Worm (Caenorhabditis elegans): Measurements from ENCODE around the gene elt-2.

elt-2 gene

DNA sequence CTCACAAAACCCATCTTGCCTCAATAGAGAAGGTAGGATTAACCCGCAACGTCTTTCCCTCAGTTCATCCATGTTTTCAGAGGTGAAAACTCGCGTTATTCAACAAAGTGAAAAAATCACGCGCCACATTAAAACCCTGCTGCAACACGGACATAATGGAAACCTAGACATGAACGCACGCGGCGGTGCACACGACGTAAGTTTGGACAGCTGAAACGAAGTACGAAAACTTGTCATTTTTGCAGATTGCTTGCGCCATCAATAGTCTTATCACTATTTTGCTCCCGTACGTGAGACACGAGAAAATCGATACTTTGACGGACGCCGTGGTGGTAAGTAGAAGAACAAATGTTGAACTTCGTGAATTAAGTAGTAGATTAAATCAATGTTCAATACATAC is 46.4 kb downstream of the elt-2 start:
- TF ChIP-seq zip-8 (tag; optimal IDR thresholded peaks at IDR 0.05) (no peak), lin-32 (GFP tag; optimal IDR thresholded peaks at IDR 0.05) (no peak), nhr-76 (tag; optimal IDR thresholded peaks at IDR 0.05) (no peak), blmp-1 (tag; optimal IDR thresholded peaks at IDR 0.05) (no peak), mep-1 (tag; optimal IDR thresholded peaks at IDR 0.05) (no peak), lsy-2 (tag; optimal IDR thresholded peaks at IDR 0.05) (no peak), snpc-4 (tag; optimal IDR thresholded peaks at IDR 0.05) (no peak)

DNA sequence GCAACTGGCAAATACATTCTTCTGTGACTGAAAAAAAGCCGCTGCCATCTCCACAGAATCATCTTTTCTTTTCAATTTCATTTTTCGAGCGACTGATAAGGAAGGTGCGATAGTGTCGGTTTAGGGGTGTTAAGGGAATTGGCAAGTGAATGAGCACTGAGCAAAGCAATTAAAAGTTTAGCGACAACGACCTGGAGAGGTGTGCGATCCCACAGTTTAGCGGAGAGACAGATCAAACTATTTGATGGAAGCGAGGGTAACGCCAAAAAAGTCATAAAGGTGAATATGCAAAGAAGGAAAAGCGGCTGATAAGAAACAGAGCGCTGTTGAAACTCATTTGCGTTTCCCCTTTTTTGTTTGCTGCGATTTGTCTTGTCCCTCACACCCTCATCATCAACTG is 48.0 kb downstream of the elt-2 start, which contains the start of the genes F14F3.5 and slcf-1:
TSS of gene F14F3.5 (minus strand) at position 234 of the 400 bp plus-strand sequence.
TSS of gene slcf-1 (plus strand) at position 302 of the 400 bp plus-strand sequence.
- TF ChIP-seq mls-2 (tag; optimal IDR thresholded peaks at IDR 0.05) = no peak
- no peak for TF ChIP-seq unc-39 (tag; optimal IDR thresholded peaks at IDR 0.05)
- TF ChIP-seq nhr-76 (tag; optimal IDR thresholded peaks at IDR 0.05) = no peak
- TF ChIP-seq mep-1 (tag; optimal IDR thresholded peaks at IDR 0.05) = no peak
- no peak for TF ChIP-seq unc-62 (GFP tag; optimal IDR thresholded peaks at IDR 0.05)
- TF ChIP-seq nhr-28 (tag; optimal IDR thresholded peaks at IDR 0.05) = no peak
- TF ChIP-seq lin-13 (tag; optimal IDR thresholded peaks at IDR 0.05) = no peak
- no peak for TF ChIP-seq ztf-11 (tag; optimal IDR thresholded peaks at IDR 0.05)
- TF ChIP-seq tbx-8 (GFP tag; optimal IDR thresholded peaks at IDR 0.05) = no peak
- no peak for TF ChIP-seq cnd-1 (tag; optimal IDR thresholded peaks at IDR 0.05)
- no peak for TF ChIP-seq ceh-83 (GFP tag; optimal IDR thresholded peaks at IDR 0.05)
- no peak for TF ChIP-seq drap-1 (GFP tag; optimal IDR thresholded peaks at IDR 0.05)
- TF ChIP-seq zip-8 (tag; optimal IDR thresholded peaks at IDR 0.05) = no peak
- no peak for TF ChIP-seq lin-32 (GFP tag; optimal IDR thresholded peaks at IDR 0.05)
- no peak for TF ChIP-seq ham-2 (GFP tag; optimal IDR thresholded peaks at IDR 0.05)
- no peak for TF ChIP-seq bed-3 (GFP tag; optimal IDR thresholded peaks at IDR 0.05)
- TF ChIP-seq unc-120 (tag; optimal IDR thresholded peaks at IDR 0.05; ENCODE audit: poor library complexity, severe bottlenecking) = no peak
- no peak for TF ChIP-seq mab-5 (tag; optimal IDR thresholded peaks at IDR 0.05)
- no peak for TF ChIP-seq lsy-2 (tag; optimal IDR thresholded peaks at IDR 0.05)

DNA sequence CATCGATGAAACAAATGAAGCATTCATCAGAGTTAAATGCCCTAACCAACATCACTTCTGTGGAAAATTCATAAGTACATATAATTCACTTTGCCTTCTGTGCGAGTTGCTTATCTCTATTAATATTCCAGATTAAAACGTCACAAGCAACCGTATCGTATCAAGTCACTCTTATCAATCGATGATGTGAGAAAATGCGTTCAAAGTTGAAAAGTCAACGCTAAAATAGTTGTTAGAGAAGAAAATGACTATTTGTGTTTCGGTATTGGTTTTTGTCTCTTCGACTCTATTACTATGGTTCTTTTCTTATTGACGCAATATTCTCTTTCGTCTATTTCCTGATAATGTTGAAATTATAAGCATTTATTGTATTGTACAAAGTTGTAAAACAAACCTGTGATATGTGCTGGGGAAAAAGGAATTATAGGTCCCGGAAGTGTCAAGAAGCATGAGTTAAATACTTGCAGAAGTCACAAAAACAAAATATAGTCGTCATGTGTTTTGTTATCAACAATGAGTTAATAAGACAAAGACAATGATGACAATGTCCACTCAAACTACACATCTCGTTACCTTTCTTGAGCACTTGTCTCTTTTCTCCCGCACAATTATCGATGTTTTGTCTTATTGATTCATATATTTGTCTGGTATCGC is 51.3 kb downstream of the elt-2 start:
- TF ChIP-seq ztf-11 (tag; optimal IDR thresholded peaks at IDR 0.05) = no peak
